Fruit fly (Drosophila melanogaster) whole organism: ENCODE measurements around the gene wts.

Experiments used
- CG8478 ChIP-seq: fragments of >200 bp; optimal IDR thresholded peaks from 2 replicates; lab custom pipeline; 2018; ENCODE audit warnings: inconsistent platforms
- psq ChIP-seq: fragments of >200 bp; optimal IDR thresholded peaks from 2 replicates; lab custom pipeline; 2017
- usp ChIP-seq: fragments of >200 bp; optimal IDR thresholded peaks from 2 replicates; lab custom pipeline; 2017; ENCODE audit warnings: missing biosample characterization, missing genetic modification characterization, mixed read lengths

DNA sequence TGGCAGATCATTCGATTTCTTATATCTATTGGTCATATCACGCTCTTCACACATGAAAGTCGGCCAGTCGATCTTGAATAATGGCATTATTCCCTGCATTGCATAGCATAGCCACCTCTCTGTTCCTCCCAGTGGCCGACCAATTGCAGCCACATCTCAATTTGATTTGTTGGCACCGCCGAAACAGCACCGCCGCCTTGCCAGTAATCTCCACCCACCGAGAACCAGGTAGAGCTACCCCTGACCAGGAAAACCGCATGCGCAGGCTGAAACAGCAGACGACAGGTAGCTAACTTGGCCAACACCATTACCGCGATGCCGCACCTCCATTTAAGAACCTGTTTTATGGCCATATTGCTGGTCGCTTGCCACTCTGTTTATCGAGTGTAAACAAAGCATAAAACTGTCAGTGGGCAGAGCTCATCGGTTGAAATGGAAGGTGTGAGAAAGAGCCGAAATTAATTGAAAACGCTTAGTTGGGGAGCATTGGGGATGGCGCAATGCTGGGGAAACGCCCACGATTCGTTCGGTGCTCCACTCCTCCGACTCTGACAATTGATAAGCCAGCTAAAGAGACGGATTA is 39.4 kb downstream of the wts start:
- TF ChIP-seq usp: no peak
- no peak for TF ChIP-seq CG8478 (lab: Kevin White, UChicago)
- no peak for TF ChIP-seq psq (lab: Kevin White, UChicago)
